Worm (Caenorhabditis elegans) whole organism, L4 larva: ENCODE results near the gene F26A1.9.

ENCODE experiments used
- D1046.2 ChIP-seq: fragments of 200-800 bp; sonication (Bioruptor generic); IDR thresholded peaks from 2 replicates; pipeline ENCODE4 v1.3.6; 2022; ENCODE audit warnings: missing genetic modification characterization, missing compliant biosample characterization
- F26F4.8 ChIP-seq: fragments of 200-800 bp; sonication (Bioruptor generic); conservative IDR thresholded peaks from 2 replicates; pipeline ENCODE4 v1.3.6; 2022; ENCODE audit warnings: missing genetic modification characterization, missing compliant biosample characterization
- F44E2.7 ChIP-seq: fragments of 200-800 bp; sonication (Bioruptor generic); IDR thresholded peaks from 2 replicates; pipeline ENCODE4 v2.1.2; 2022; ENCODE audit warnings: missing genetic modification characterization, missing compliant biosample characterization
- F49E8.2 ChIP-seq: sonication (generic microtip); optimal IDR thresholded peaks from 2 replicates; lab custom pipeline; 2016; ENCODE audit warnings: missing compliant biosample characterization, mild to moderate bottlenecking, missing genetic modification characterization, borderline replicate concordance
- ZK337.2 ChIP-seq: fragments of 200-800 bp; sonication (Bioruptor generic); IDR thresholded peaks from 2 replicates; pipeline ENCODE4 v1.3.6; 2022; ENCODE audit warnings: missing genetic modification reagents, missing genetic modification characterization, missing compliant biosample characterization
- aha-1 ChIP-seq: fragments of 150-350 bp; peaks from one replicate; lab custom pipeline; 2014; ENCODE audit warnings: missing biosample characterization, missing genetic modification characterization
- ama-1 ChIP-seq: fragments of 150-350 bp; optimal IDR thresholded peaks from 2 replicates; lab custom pipeline; 2014; ENCODE audit warnings: inconsistent platforms, mixed read lengths
- arid-1 ChIP-seq: fragments of 200-800 bp; sonication (Bioruptor generic); conservative IDR thresholded peaks from 2 replicates; pipeline ENCODE4 v1.3.6; 2022; ENCODE audit warnings: missing genetic modification reagents, missing genetic modification characterization, missing compliant biosample characterization
- attf-4 ChIP-seq: sonication (generic microtip); optimal IDR thresholded peaks from 3 replicates; lab custom pipeline; 2017; ENCODE audit warnings: missing biosample characterization, missing genetic modification characterization
- ceh-20 ChIP-seq: fragments of 200-800 bp; sonication (Bioruptor generic); IDR thresholded peaks from 2 replicates; pipeline ENCODE4 v1.3.6; 2022; ENCODE audit warnings: missing genetic modification reagents, missing genetic modification characterization, missing compliant biosample characterization
- ceh-32 ChIP-seq: sonication (generic microtip); optimal IDR thresholded peaks from 2 replicates; lab custom pipeline; 2016; ENCODE audit warnings: mild to moderate bottlenecking, missing genetic modification characterization, missing compliant biosample characterization; ENCODE audit not compliant: poor library complexity
- ceh-82 ChIP-seq: sonication (generic microtip); optimal IDR thresholded peaks from 2 replicates; lab custom pipeline; 2017; ENCODE audit warnings: missing biosample characterization, missing genetic modification characterization
- ces-1 ChIP-seq: fragments of 150-350 bp; sonication (generic microtip); optimal IDR thresholded peaks from 4 replicates; lab custom pipeline; 2014; ENCODE audit warnings: missing biosample characterization, missing genetic modification reagents, missing genetic modification characterization
- dmd-6 ChIP-seq: fragments of 200-800 bp; sonication (Bioruptor generic); IDR thresholded peaks from 2 replicates; pipeline ENCODE4 v1.3.6; 2022; ENCODE audit warnings: missing genetic modification reagents, missing genetic modification characterization, missing compliant biosample characterization
- dve-1 ChIP-seq: sonication (generic microtip); optimal IDR thresholded peaks from 2 replicates; lab custom pipeline; 2017; ENCODE audit warnings: antibody characterized with exemption, mild to moderate bottlenecking, missing genetic modification characterization, missing compliant biosample characterization; ENCODE audit not compliant: insufficient read depth
- egl-27 ChIP-seq: sonication (generic microtip); optimal IDR thresholded peaks from 3 replicates; lab custom pipeline; 2017; ENCODE audit warnings: missing biosample characterization, missing genetic modification reagents, missing genetic modification characterization
- fos-1 ChIP-seq: fragments of 150-350 bp; optimal IDR thresholded peaks from 2 replicates; lab custom pipeline; 2014; ENCODE audit warnings: missing biosample characterization, missing genetic modification characterization
- gei-8 ChIP-seq: fragments of 200-800 bp; sonication (Bioruptor generic); optimal IDR thresholded peaks from 2 replicates; lab custom pipeline; 2018; ENCODE audit warnings: mild to moderate bottlenecking, missing genetic modification characterization, missing compliant biosample characterization
- hif-1 ChIP-seq, 2 experiments: sonication (generic microtip); optimal IDR thresholded peaks; 2 replicates each; lab custom pipeline; 2016 to 2017; ENCODE audit warnings: missing compliant biosample characterization in 2 of 2, missing genetic modification characterization in 2 of 2, missing genetic modification reagents in 2 of 2, missing genotype in 2 of 2, mild to moderate bottlenecking in 1 of 2
- hlh-11 ChIP-seq: fragments of 200-800 bp; sonication (Bioruptor generic); optimal IDR thresholded peaks from 2 replicates; lab custom pipeline; 2018; ENCODE audit warnings: mild to moderate bottlenecking, missing genetic modification characterization, missing compliant biosample characterization
- hlh-30 ChIP-seq: sonication (generic microtip); optimal IDR thresholded peaks from 2 replicates; lab custom pipeline; 2017; ENCODE audit warnings: antibody characterized with exemption, mild to moderate bottlenecking, missing genetic modification characterization, missing compliant biosample characterization; ENCODE audit not compliant: insufficient read depth
- lin-1 ChIP-seq: fragments of 200-800 bp; sonication (Bioruptor generic); IDR thresholded peaks from 2 replicates; pipeline ENCODE4 v1.3.6; 2022; ENCODE audit warnings: missing genetic modification reagents, missing genetic modification characterization, missing compliant biosample characterization
- lin-38 ChIP-seq: fragments of 200-800 bp; sonication (Bioruptor generic); IDR thresholded peaks from 2 replicates; pipeline ENCODE4 v1.3.6; 2022; ENCODE audit warnings: missing genetic modification reagents, missing genetic modification characterization, missing compliant biosample characterization
- lin-39 ChIP-seq: fragments of 150-350 bp; optimal IDR thresholded peaks from 2 replicates; lab custom pipeline; 2014; ENCODE audit warnings: missing biosample characterization, missing genetic modification reagents, missing genetic modification characterization
- lir-3 ChIP-seq: sonication (generic microtip); optimal IDR thresholded peaks from 2 replicates; lab custom pipeline; 2016; ENCODE audit warnings: mild to moderate bottlenecking, missing genetic modification characterization, missing compliant biosample characterization
- mdt-29 ChIP-seq: fragments of 200-800 bp; sonication (Bioruptor generic); IDR thresholded peaks from 2 replicates; pipeline ENCODE4 v1.3.6; 2022; ENCODE audit warnings: missing genetic modification reagents, missing genetic modification characterization, missing compliant biosample characterization
- mep-1 ChIP-seq: fragments of 150-350 bp; sonication (generic microtip); optimal IDR thresholded peaks from 3 replicates; lab custom pipeline; 2014; ENCODE audit warnings: missing biosample characterization, missing genetic modification characterization
- mxl-2 ChIP-seq: fragments of 200-800 bp; sonication (Bioruptor generic); conservative IDR thresholded peaks from 2 replicates; pipeline ENCODE4 v1.3.6; 2022; ENCODE audit warnings: missing genetic modification reagents, missing genetic modification characterization, missing compliant biosample characterization
- nhr-25 ChIP-seq: sonication (generic microtip); optimal IDR thresholded peaks from 2 replicates; lab custom pipeline; 2017; ENCODE audit warnings: missing genetic modification characterization, mild to moderate bottlenecking, missing compliant biosample characterization, antibody characterized with exemption, moderate library complexity, borderline replicate concordance; ENCODE audit not compliant: insufficient read depth
- nhr-28 ChIP-seq: fragments of 150-350 bp; optimal IDR thresholded peaks from 2 replicates; lab custom pipeline; 2014; ENCODE audit warnings: missing biosample characterization, missing genetic modification characterization
- nhr-6 ChIP-seq: fragments of 150-350 bp; optimal IDR thresholded peaks from 2 replicates; lab custom pipeline; 2014; ENCODE audit warnings: missing biosample characterization, missing genetic modification characterization
- nhr-76 ChIP-seq: fragments of 150-350 bp; optimal IDR thresholded peaks from 2 replicates; lab custom pipeline; 2014; ENCODE audit warnings: missing biosample characterization, missing genetic modification characterization
- pqm-1 ChIP-seq: sonication (generic microtip); optimal IDR thresholded peaks from 2 replicates; lab custom pipeline; 2017; ENCODE audit warnings: missing biosample characterization, missing genetic modification characterization
- rbr-2 ChIP-seq: sonication (generic microtip); optimal IDR thresholded peaks from 2 replicates; lab custom pipeline; 2016; ENCODE audit warnings: missing genotype, missing genetic modification characterization, missing compliant biosample characterization
- sdz-12 ChIP-seq: fragments of 200-800 bp; sonication (Bioruptor generic); optimal IDR thresholded peaks from 2 replicates; lab custom pipeline; 2018; ENCODE audit warnings: mild to moderate bottlenecking, missing genetic modification characterization, missing compliant biosample characterization
- snpc-1.2 ChIP-seq: fragments of 200-800 bp; sonication (Bioruptor generic); IDR thresholded peaks from 2 replicates; pipeline ENCODE4 v1.3.6; 2022; ENCODE audit warnings: missing genetic modification reagents, missing genetic modification characterization, missing compliant biosample characterization
- snpc-4 ChIP-seq: fragments of 150-350 bp; optimal IDR thresholded peaks from 2 replicates; lab custom pipeline; 2014; ENCODE audit warnings: missing biosample characterization, missing genetic modification characterization
- tra-1 ChIP-seq: fragments of 200-800 bp; sonication (Bioruptor generic); IDR thresholded peaks from 2 replicates; pipeline ENCODE4 v1.3.6; 2022; ENCODE audit warnings: missing genetic modification reagents, missing genetic modification characterization, missing compliant biosample characterization
- unc-130 ChIP-seq: sonication (generic microtip); optimal IDR thresholded peaks from 2 replicates; lab custom pipeline; 2016; ENCODE audit warnings: missing genetic modification reagents, missing genetic modification characterization, missing compliant biosample characterization
- vab-7 ChIP-seq: fragments of 200-800 bp; sonication (Bioruptor generic); IDR thresholded peaks from 2 replicates; pipeline ENCODE4 v1.3.6; 2022; ENCODE audit warnings: missing genetic modification reagents, missing genetic modification characterization, missing compliant biosample characterization
- zip-2 ChIP-seq: fragments of 150-350 bp; optimal IDR thresholded peaks from 2 replicates; lab custom pipeline; 2014; ENCODE audit warnings: missing biosample characterization, missing genetic modification characterization

The F26A1.9 gene

DNA sequence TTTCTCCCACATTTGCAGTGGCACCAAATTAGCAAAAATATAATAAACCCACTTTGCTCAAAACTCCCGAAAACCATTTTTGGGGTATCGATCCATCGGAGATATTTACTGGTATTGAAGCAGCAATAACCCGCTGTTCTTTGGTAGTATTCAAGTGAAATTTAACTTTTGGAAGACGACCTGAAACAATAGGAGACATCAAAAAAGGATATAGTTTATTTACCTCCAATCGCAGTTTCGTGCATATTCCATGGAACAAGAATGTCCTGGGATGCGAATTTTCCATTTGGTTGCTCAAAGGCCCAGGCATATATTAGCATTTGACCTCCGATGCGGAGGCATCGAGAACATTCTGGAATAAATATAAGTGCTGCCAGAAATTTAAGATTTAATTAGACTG, 44.1 kb upstream of the F26A1.9 start:
- TF ChIP-seq egl-27 (tag; lab: Kevin White, UChicago) (no peak), aha-1 (tag; lab: Kevin White, UChicago) (peak; percentile 96), mdt-29 (no peak), arid-1 (GFP tag; lab: Robert Waterston, UW) (no peak), attf-4 (tag; lab: Kevin White, UChicago) (no peak)

DNA sequence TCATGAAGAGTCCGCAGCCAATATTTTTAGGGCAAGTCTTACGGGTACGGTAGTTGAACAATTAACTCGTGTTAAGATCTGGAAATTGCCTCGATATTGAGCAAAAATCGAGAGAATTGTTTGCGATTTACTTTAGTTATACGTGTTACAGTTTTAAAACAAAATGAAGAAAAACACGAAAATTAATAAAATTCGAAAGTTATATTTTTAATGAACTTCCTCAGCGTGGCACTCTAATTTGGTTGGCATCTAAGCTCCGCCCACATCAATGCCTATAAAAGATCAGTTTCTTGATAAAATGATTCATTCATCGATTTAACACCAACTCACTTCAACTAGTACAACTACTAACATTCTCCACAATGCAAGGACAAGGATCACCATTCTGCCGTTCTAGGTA, 41.1 kb upstream of the F26A1.9 start, which contains the start of gene gipc-1:
Gene gipc-1 (plus strand): TSS at position 301 of the 400 bp plus-strand sequence.
- TF ChIP-seq vab-7 (GFP tag; lab: Robert Waterston, UW) (no peak), mxl-2 (GFP tag; lab: Robert Waterston, UW) (no peak), ceh-82 (tag; lab: Kevin White, UChicago) (no peak), nhr-76 (no peak), snpc-1.2 (GFP tag; lab: Robert Waterston, UW) (no peak), snpc-4 (tag; lab: Kevin White, UChicago) (no peak), ceh-32 (no peak), hlh-30 (tag; lab: Kevin White, UChicago) (no peak)

- no peak for TF ChIP-seq ceh-20 (GFP tag; lab: Robert Waterston, UW)
- TF ChIP-seq F26F4.8, result no peak
- no peak for TF ChIP-seq snpc-1.2 (GFP tag; lab: Robert Waterston, UW)
- TF ChIP-seq gei-8 (GFP tag; lab: Kevin White, UChicago), result no peak
- no peak for TF ChIP-seq mep-1 (tag; lab: Kevin White, UChicago)
- TF ChIP-seq nhr-28 (tag; lab: Kevin White, UChicago), result no peak
- no peak for TF ChIP-seq tra-1 (GFP tag; lab: Robert Waterston, UW)
- no peak for TF ChIP-seq hlh-11
- TF ChIP-seq ama-1 (lab: Kevin White, UChicago), result no peak
- no peak for TF ChIP-seq F44E2.7 (GFP tag; lab: Robert Waterston, UW)
- no peak for TF ChIP-seq ceh-32
Measured at ce11 chrIII:4868643-4869042, 39.3 kb upstream of the F26A1.9 start, which contains the start of the genes msd-4 and C35D10.3. TSS of gene msd-4 (minus strand) at chrIII:4868743. TSS of gene C35D10.3 (plus strand) at chrIII:4868921.

- TF ChIP-seq lin-38 (GFP tag; lab: Robert Waterston, UW), result no peak
- TF ChIP-seq nhr-6 (tag; lab: Kevin White, UChicago), result no peak
- TF ChIP-seq lin-39 (tag; lab: Kevin White, UChicago), result no peak
- no peak for TF ChIP-seq nhr-76
- no peak for TF ChIP-seq hif-1 (tag; optimal IDR thresholded peaks at IDR 0.05; lab: Kevin White, UChicago)
- no peak for TF ChIP-seq lir-3 (tag; lab: Kevin White, UChicago)
- no peak for TF ChIP-seq mxl-2 (GFP tag; lab: Robert Waterston, UW)
- no peak for TF ChIP-seq mdt-29
- TF ChIP-seq ama-1 (lab: Kevin White, UChicago), result no peak
- no peak for TF ChIP-seq sdz-12 (GFP tag; lab: Kevin White, UChicago)
- TF ChIP-seq pqm-1, result no peak
Measured at ce11 chrIII:4866762-4867161, 37.4 kb upstream of the F26A1.9 start, which contains the start of gene C35D10.17. TSS of gene C35D10.17 (plus strand) at chrIII:4867062.

- TF ChIP-seq ZK337.2 (GFP tag; lab: Robert Waterston, UW), result no peak
- TF ChIP-seq fos-1 (tag; lab: Kevin White, UChicago), result no peak
- no peak for TF ChIP-seq lin-1 (GFP tag; lab: Robert Waterston, UW)
- no peak for TF ChIP-seq nhr-25
- TF ChIP-seq ces-1, result no peak
- no peak for TF ChIP-seq F49E8.2 (tag; lab: Kevin White, UChicago)
- TF ChIP-seq unc-130 (GFP tag; lab: Kevin White, UChicago), result no peak
- TF ChIP-seq D1046.2 (GFP tag; lab: Robert Waterston, UW), result no peak
- no peak for TF ChIP-seq rbr-2
- no peak for TF ChIP-seq dve-1 (tag; lab: Kevin White, UChicago)
- TF ChIP-seq dmd-6 (GFP tag; lab: Robert Waterston, UW), result no peak
- TF ChIP-seq F26F4.8, result no peak
- TF ChIP-seq nhr-28 (tag; lab: Kevin White, UChicago), result no peak
- no peak for TF ChIP-seq zip-2 (tag; lab: Kevin White, UChicago)
Measured at ce11 chrIII:4863127-4863526, 33.8 kb upstream of the F26A1.9 start, which contains the start of gene coq-8. TSS of gene coq-8 (plus strand) at chrIII:4863427.
